Worm (Caenorhabditis elegans): ENCODE measurements around the gene rip-1.

rip-1 gene

DNA sequence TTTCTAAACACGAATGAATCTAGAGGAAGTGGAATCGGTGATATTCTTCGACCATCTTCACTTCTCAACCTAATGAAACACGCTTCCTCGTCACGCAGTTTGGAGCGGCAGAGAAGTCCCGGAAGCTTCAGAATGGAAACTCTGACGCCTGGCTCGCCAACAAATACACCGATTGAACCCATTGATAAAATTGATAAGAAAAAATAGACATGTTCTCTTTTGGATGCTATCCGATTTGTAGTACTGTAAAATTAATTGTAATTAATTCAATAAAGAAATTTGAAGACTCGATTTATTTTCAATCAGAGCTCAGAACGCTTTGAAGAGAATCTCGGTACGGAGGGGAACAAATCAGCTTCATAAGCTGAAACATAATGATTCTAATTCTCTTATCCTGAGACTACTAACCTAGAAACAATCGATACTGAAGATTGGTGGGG is 44.0 kb downstream of the rip-1 start (continued):
- TF ChIP-seq ceh-8 (GFP tag; optimal IDR thresholded peaks at IDR 0.05) (no peak), egl-13 (tag; optimal IDR thresholded peaks at IDR 0.05) (no peak), ztf-4 (tag; optimal IDR thresholded peaks at IDR 0.05) (peak; percentile 92), lir-3 (tag; optimal IDR thresholded peaks at IDR 0.05; ENCODE audit: poor library complexity) (peak; percentile 3), sup-37 (GFP tag; optimal IDR thresholded peaks at IDR 0.05) (peak; percentile 38), Y116A8C.19 (tag; optimal IDR thresholded peaks at IDR 0.05; ENCODE audit: borderline replicate concordance) (no peak), isw-1 (GFP tag; IDR thresholded peaks at IDR 0.05) (no peak), lsy-2 (tag; optimal IDR thresholded peaks at IDR 0.05) (peak; percentile 5 to 34), egl-27 (tag; optimal IDR thresholded peaks at IDR 0.05) (no peak), unc-62 (GFP tag; optimal IDR thresholded peaks at IDR 0.05) (no peak), dsc-1 (tag; optimal IDR thresholded peaks at IDR 0.05) (peak; percentile 10), rnt-1 (tag; optimal IDR thresholded peaks at IDR 0.05) (peak; percentile 48), nhr-76 (tag; optimal IDR thresholded peaks at IDR 0.05) (no peak), xbp-1 (tag; optimal IDR thresholded peaks at IDR 0.05) (peak; percentile 48), nhr-12 (tag; optimal IDR thresholded peaks at IDR 0.05) (no peak), ceh-90 (tag; optimal IDR thresholded peaks at IDR 0.05) (no peak), nhr-11 (tag; optimal IDR thresholded peaks at IDR 0.05) (no peak)

DNA sequence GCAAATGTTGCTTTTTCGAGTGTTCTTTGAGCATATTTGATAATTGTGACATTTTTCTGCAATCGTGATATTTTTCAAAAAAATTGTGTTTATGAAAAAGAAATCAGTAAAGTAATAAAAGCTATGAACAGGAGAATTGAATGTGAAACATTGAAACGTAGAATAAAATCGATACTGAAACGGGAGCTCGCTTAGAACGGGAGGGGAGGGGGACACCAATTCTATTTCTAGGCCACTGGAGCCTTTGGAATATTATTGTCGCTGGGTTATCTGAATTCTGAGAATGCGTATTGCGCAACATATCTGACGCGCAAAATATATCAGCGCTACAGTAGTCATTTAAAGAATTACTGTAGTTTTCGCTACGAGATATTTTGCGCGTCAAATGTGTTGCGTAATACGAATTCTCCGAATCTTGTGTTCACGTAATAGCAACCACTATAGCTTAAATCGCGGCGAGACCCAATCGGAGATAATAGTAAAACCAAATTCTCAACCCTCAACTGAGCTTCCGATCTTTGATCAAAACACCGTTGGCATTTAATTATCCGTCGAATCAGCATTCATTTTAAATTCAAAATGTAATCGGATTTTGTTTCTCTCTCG is 46.5 kb downstream of the rip-1 start, which contains the start of the genes blos-1 and best-18:
Gene blos-1 (minus strand): TSS at position 58 of the 606 bp plus-strand sequence.
Gene best-18 (plus strand): TSS at position 508 of the 606 bp plus-strand sequence.
- no peak for TF ChIP-seq aly-2 (tag; optimal IDR thresholded peaks at IDR 0.05)
- TF ChIP-seq dsc-1 (tag; optimal IDR thresholded peaks at IDR 0.05) = no peak
- TF ChIP-seq nhr-237 (tag; optimal IDR thresholded peaks at IDR 0.05) = no peak
- TF ChIP-seq fkh-10 (GFP tag; optimal IDR thresholded peaks at IDR 0.05) = no peak
- no peak for TF ChIP-seq isw-1 (GFP tag; IDR thresholded peaks at IDR 0.05)
- TF ChIP-seq mdl-1 (tag; optimal IDR thresholded peaks at IDR 0.05) = no peak
- no peak for TF ChIP-seq xbp-1 (tag; optimal IDR thresholded peaks at IDR 0.05)
- TF ChIP-seq ceh-63 (GFP tag; optimal IDR thresholded peaks at IDR 0.05) = no peak
- no peak for TF ChIP-seq lin-14 (GFP tag; optimal IDR thresholded peaks at IDR 0.05)
- TF ChIP-seq mep-1 (tag; optimal IDR thresholded peaks at IDR 0.05) = no peak
- no peak for TF ChIP-seq C34B4.2 (tag; optimal IDR thresholded peaks at IDR 0.05)
- TF ChIP-seq Y116A8C.19 (tag; optimal IDR thresholded peaks at IDR 0.05; ENCODE audit: borderline replicate concordance) = no peak
- TF ChIP-seq nhr-71 (tag; optimal IDR thresholded peaks at IDR 0.05) = no peak
- TF ChIP-seq elt-3 (tag; optimal IDR thresholded peaks at IDR 0.05) = no peak

DNA sequence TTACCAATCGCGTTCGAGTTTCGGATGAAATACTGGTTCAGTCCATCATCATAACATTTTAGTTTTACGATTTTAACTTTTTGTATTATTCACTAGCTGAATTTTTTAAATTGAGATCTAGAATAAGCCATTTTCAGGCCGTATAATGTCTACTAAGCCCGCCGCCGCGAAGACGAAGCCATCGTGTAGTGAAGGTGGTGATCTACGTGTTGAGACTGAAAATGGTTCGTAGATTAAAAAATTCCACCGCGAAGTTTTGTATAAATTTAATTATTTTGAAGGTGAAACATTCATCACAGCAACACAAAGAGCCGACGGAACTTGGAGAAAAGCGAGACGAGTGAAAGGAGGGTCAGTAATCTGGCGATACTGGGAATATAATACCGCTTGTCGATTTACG is 48.8 kb downstream of the rip-1 start, which contains the start of gene T20G5.9:
Gene T20G5.9 (plus strand): TSS at position 138 of the 400 bp plus-strand sequence.
- TF ChIP-seq blmp-1 (tag; optimal IDR thresholded peaks at IDR 0.05) (no peak), ama-1 (optimal IDR thresholded peaks at IDR 0.05) (peak; percentile 19), xbp-1 (tag; optimal IDR thresholded peaks at IDR 0.05) (no peak)
